Fruit fly (Drosophila melanogaster) whole organism, embryonic: Measurements from ENCODE around the gene ct.

Experiments
- Aef1 ChIP-seq: fragments of 200-800 bp; sonication (Bioruptor generic); IDR thresholded peaks from 3 replicates; pipeline ENCODE4 v1.3.6; 2022; ENCODE audit warnings: missing biosample characterization, missing genetic modification characterization
- CG17612 ChIP-seq: fragments of 200-800 bp; sonication (Bioruptor generic); IDR thresholded peaks from 2 replicates; pipeline ENCODE4 v1.3.6; 2022; ENCODE audit warnings: missing biosample characterization, missing genetic modification characterization
- CG18262 ChIP-seq: fragments of 200-800 bp; optimal IDR thresholded peaks from 3 replicates; lab custom pipeline; 2019; ENCODE audit warnings: missing biosample characterization, mild to moderate bottlenecking, missing genetic modification characterization, moderate library complexity
- CG1832 ChIP-seq: fragments of 200-800 bp; sonication (Bioruptor generic); optimal IDR thresholded peaks from 2 replicates; lab custom pipeline; 2017; ENCODE audit warnings: missing biosample characterization, mild to moderate bottlenecking, missing genetic modification characterization, inconsistent platforms
- CG2129 ChIP-seq: fragments of 200-800 bp; sonication (Bioruptor generic); IDR thresholded peaks from 2 replicates; pipeline ENCODE4 v1.3.6; 2022; ENCODE audit warnings: missing biosample characterization, missing genetic modification characterization; ENCODE audit not compliant: partially characterized antibody
- CG2678 ChIP-seq: fragments of 200-800 bp; sonication (Bioruptor generic); optimal IDR thresholded peaks from 3 replicates; lab custom pipeline; 2019; ENCODE audit warnings: missing biosample characterization, mild to moderate bottlenecking, missing genetic modification characterization, moderate library complexity
- CG30431 ChIP-seq: fragments of 200-800 bp; sonication (Bioruptor generic); optimal IDR thresholded peaks from 2 replicates; lab custom pipeline; 2017; ENCODE audit warnings: missing biosample characterization, missing genetic modification characterization
- CG31388 ChIP-seq: fragments of 200-800 bp; sonication (Bioruptor generic); optimal IDR thresholded peaks from 2 replicates; lab custom pipeline; 2016; ENCODE audit warnings: missing biosample characterization, missing genetic modification characterization
- CG4328 ChIP-seq: fragments of 200-800 bp; sonication (Bioruptor generic); optimal IDR thresholded peaks from 3 replicates; lab custom pipeline; 2017; ENCODE audit warnings: missing biosample characterization, missing genetic modification reagents, missing genetic modification characterization
- CG4854 ChIP-seq: fragments of 200-800 bp; sonication (Bioruptor generic); optimal IDR thresholded peaks from 2 replicates; lab custom pipeline; 2016; ENCODE audit warnings: missing biosample characterization, missing genetic modification characterization, inconsistent platforms
- CG6765 ChIP-seq: fragments of 200-800 bp; sonication (Bioruptor generic); optimal IDR thresholded peaks from 3 replicates; lab custom pipeline; 2017; ENCODE audit warnings: missing biosample characterization, mild to moderate bottlenecking, missing genetic modification characterization
- CG8765 ChIP-seq: fragments of 200-800 bp; sonication (Bioruptor generic); IDR thresholded peaks from 2 replicates; pipeline ENCODE4 v1.3.6; 2022; ENCODE audit warnings: missing biosample characterization, missing genetic modification characterization
- CG9797 ChIP-seq: fragments of 200-800 bp; sonication (Bioruptor generic); optimal IDR thresholded peaks from 3 replicates; lab custom pipeline; 2018; ENCODE audit warnings: missing biosample characterization, mild to moderate bottlenecking, missing genetic modification characterization
- Camta ChIP-seq: fragments of 200-800 bp; sonication (Bioruptor generic); optimal IDR thresholded peaks from 2 replicates; lab custom pipeline; 2016; ENCODE audit warnings: missing biosample characterization, missing genetic modification characterization
- Dref ChIP-seq: fragments of 200-800 bp; sonication (Bioruptor generic); IDR thresholded peaks from 2 replicates; pipeline ENCODE4 v1.3.6; 2022; ENCODE audit warnings: missing biosample characterization, missing genetic modification characterization
- Hey ChIP-seq: fragments of 200-800 bp; sonication (Bioruptor generic); optimal IDR thresholded peaks from 3 replicates; lab custom pipeline; 2018; ENCODE audit warnings: missing biosample characterization, mild to moderate bottlenecking, missing genetic modification characterization
- Hsf ChIP-seq: fragments of 200-800 bp; sonication (Bioruptor generic); optimal IDR thresholded peaks from 3 replicates; lab custom pipeline; 2016; ENCODE audit warnings: missing biosample characterization, missing genetic modification characterization
- Jarid2 ChIP-seq: fragments of 200-800 bp; sonication (Bioruptor generic); optimal IDR thresholded peaks from 3 replicates; lab custom pipeline; 2017; ENCODE audit warnings: mild to moderate bottlenecking, missing biosample characterization, missing genetic modification reagents, missing genetic modification characterization
- MESR4 ChIP-seq: fragments of 200-800 bp; sonication (Bioruptor generic); optimal IDR thresholded peaks from 2 replicates; lab custom pipeline; 2018; ENCODE audit warnings: missing biosample characterization, mild to moderate bottlenecking, missing genetic modification characterization, moderate library complexity
- Max ChIP-seq: fragments of 200-800 bp; sonication (Bioruptor generic); optimal IDR thresholded peaks from 2 replicates; lab custom pipeline; 2016; ENCODE audit warnings: missing biosample characterization, mild to moderate bottlenecking, missing genetic modification characterization
- Med ChIP-seq: fragments of 200-800 bp; sonication (Bioruptor generic); peaks from one replicate; lab custom pipeline; 2016; ENCODE audit warnings: missing biosample characterization, missing genetic modification characterization, mild to moderate bottlenecking, inconsistent platforms, moderate library complexity
- Nf-YC ChIP-seq: fragments of 200-800 bp; optimal IDR thresholded peaks from 3 replicates; lab custom pipeline; 2019; ENCODE audit warnings: missing biosample characterization, mild to moderate bottlenecking, missing genetic modification characterization, moderate library complexity
- TFAM ChIP-seq: fragments of 200-800 bp; sonication (Bioruptor generic); optimal IDR thresholded peaks from 2 replicates; lab custom pipeline; 2017; ENCODE audit warnings: missing biosample characterization, missing genetic modification characterization, inconsistent platforms
- Usf ChIP-seq: fragments of 200-800 bp; sonication (Bioruptor generic); optimal IDR thresholded peaks from 2 replicates; lab custom pipeline; 2017; ENCODE audit warnings: missing genotype, missing biosample characterization, missing genetic modification characterization
- ash1 ChIP-seq: fragments of 200-800 bp; sonication (Bioruptor generic); optimal IDR thresholded peaks from 2 replicates; lab custom pipeline; 2018; ENCODE audit warnings: missing biosample characterization, mild to moderate bottlenecking, missing genetic modification characterization
- ato ChIP-seq: fragments of 200-800 bp; sonication (Bioruptor generic); IDR thresholded peaks from 2 replicates; pipeline ENCODE4 v1.3.6; 2022; ENCODE audit warnings: missing biosample characterization, missing genetic modification characterization; ENCODE audit not compliant: partially characterized antibody
- cad ChIP-seq: fragments of >200 bp; optimal IDR thresholded peaks from 2 replicates; lab custom pipeline; 2017; ENCODE audit warnings: missing biosample characterization, missing genetic modification characterization
- crol ChIP-seq: fragments of 200-800 bp; sonication (Bioruptor generic); IDR thresholded peaks from 2 replicates; pipeline ENCODE4 v1.3.6; 2022; ENCODE audit warnings: missing biosample characterization, missing genetic modification characterization
- da ChIP-seq: fragments of 200-800 bp; sonication (Bioruptor generic); optimal IDR thresholded peaks from 2 replicates; lab custom pipeline; 2016; ENCODE audit warnings: missing biosample characterization, missing genetic modification characterization
- danr ChIP-seq: fragments of 200-800 bp; sonication (Bioruptor generic); IDR thresholded peaks from 2 replicates; pipeline ENCODE4 v1.3.6; 2022; ENCODE audit warnings: missing biosample characterization, missing genetic modification characterization
- fd96Cb ChIP-seq: fragments of 200-800 bp; sonication (Bioruptor generic); optimal IDR thresholded peaks from 2 replicates; lab custom pipeline; 2018; ENCODE audit warnings: missing biosample characterization, mild to moderate bottlenecking, missing genetic modification characterization, moderate library complexity
- gce ChIP-seq: fragments of 200-800 bp; sonication (Bioruptor generic); IDR thresholded peaks from 3 replicates; pipeline ENCODE4 v1.3.6; 2022; ENCODE audit warnings: missing biosample characterization, missing genetic modification characterization
- gem ChIP-seq: fragments of 200-800 bp; sonication (Bioruptor generic); optimal IDR thresholded peaks from 2 replicates; lab custom pipeline; 2019; ENCODE audit warnings: missing biosample characterization, mild to moderate bottlenecking, missing genetic modification characterization, moderate library complexity
- gsb-n ChIP-seq: fragments of 200-800 bp; sonication (Bioruptor generic); optimal IDR thresholded peaks from 3 replicates; lab custom pipeline; 2018; ENCODE audit warnings: missing biosample characterization, mild to moderate bottlenecking, missing genetic modification characterization
- her ChIP-seq: fragments of 200-800 bp; sonication (Bioruptor generic); optimal IDR thresholded peaks from 2 replicates; lab custom pipeline; 2016; ENCODE audit warnings: missing biosample characterization, missing genetic modification characterization
- klu ChIP-seq: fragments of 200-800 bp; sonication (Bioruptor generic); IDR thresholded peaks from 2 replicates; pipeline ENCODE4 v1.3.6; 2022; ENCODE audit warnings: missing biosample characterization, missing genetic modification characterization
- lmd ChIP-seq: fragments of 200-800 bp; sonication (Bioruptor generic); IDR thresholded peaks from 2 replicates; pipeline ENCODE4 v1.3.6; 2022; ENCODE audit warnings: missing biosample characterization, missing genetic modification characterization
- maf-S ChIP-seq: fragments of 200-800 bp; sonication (Bioruptor generic); optimal IDR thresholded peaks from 2 replicates; lab custom pipeline; 2016; ENCODE audit warnings: missing biosample characterization, missing genetic modification characterization
- pan ChIP-seq, 4 experiments: fragments of >200 bp in 3 of 4; fragments of 200-800 bp in 1 of 4; sonication (Bioruptor generic) in 1 of 4; optimal IDR thresholded peaks in 3 of 4; IDR thresholded peaks in 1 of 4; 2 replicates each; pipeline versions ENCODE4 v1.3.6 to Lab custom; 2017 to 2022; ENCODE audit warnings: missing biosample characterization in 2 of 4, missing genetic modification characterization in 2 of 4, mixed read lengths in 1 of 4
- phol ChIP-seq: fragments of 200-800 bp; sonication (Bioruptor generic); optimal IDR thresholded peaks from 3 replicates; lab custom pipeline; 2018; ENCODE audit warnings: missing biosample characterization, mild to moderate bottlenecking, missing genetic modification characterization, moderate library complexity
- pros ChIP-seq: fragments of 200-800 bp; sonication (Bioruptor generic); optimal IDR thresholded peaks from 3 replicates; lab custom pipeline; 2019; ENCODE audit warnings: missing biosample characterization, mild to moderate bottlenecking, missing genetic modification characterization, moderate library complexity
- ranshi ChIP-seq: fragments of 200-800 bp; sonication (Bioruptor generic); IDR thresholded peaks from 2 replicates; pipeline ENCODE4 v1.3.6; 2022; ENCODE audit warnings: missing biosample characterization, missing genetic modification characterization
- repo ChIP-seq: fragments of 200-800 bp; sonication (Bioruptor generic); optimal IDR thresholded peaks from 2 replicates; lab custom pipeline; 2016; ENCODE audit warnings: missing biosample characterization, missing genetic modification characterization
- sens ChIP-seq: fragments of 200-800 bp; sonication (Bioruptor generic); peaks from one replicate; lab custom pipeline; 2016; ENCODE audit warnings: missing biosample characterization, missing genetic modification characterization
- sens-2 ChIP-seq: fragments of 200-800 bp; sonication (Bioruptor generic); IDR thresholded peaks from 2 replicates; pipeline ENCODE4 v1.3.6; 2022; ENCODE audit warnings: missing biosample characterization, missing genetic modification characterization
- sima ChIP-seq: fragments of 200-800 bp; sonication (Bioruptor generic); optimal IDR thresholded peaks from 2 replicates; lab custom pipeline; 2016; ENCODE audit warnings: missing biosample characterization, missing genetic modification characterization
- slp2 ChIP-seq: fragments of 200-800 bp; sonication (Bioruptor generic); optimal IDR thresholded peaks from 2 replicates; lab custom pipeline; 2016; ENCODE audit warnings: missing biosample characterization, missing genetic modification characterization
- toy ChIP-seq: fragments of 200-800 bp; sonication (Bioruptor generic); IDR thresholded peaks from 2 replicates; pipeline ENCODE4 v1.3.6; 2022; ENCODE audit warnings: missing biosample characterization, missing genetic modification characterization
- yki ChIP-seq: fragments of >200 bp; optimal IDR thresholded peaks from 3 replicates; lab custom pipeline; 2018
- zen ChIP-seq: fragments of 200-800 bp; sonication (Bioruptor generic); optimal IDR thresholded peaks from 3 replicates; lab custom pipeline; 2018; ENCODE audit warnings: missing biosample characterization, mild to moderate bottlenecking, missing genetic modification characterization, moderate library complexity

The ct gene

dm6 chrX:7701282-7702078, 93.3 kb downstream of the ct start (continued):
- no peak for TF ChIP-seq ato (GFP tag; lab: Robert Waterston, UW)
- no peak for TF ChIP-seq Camta (GFP tag; lab: Kevin White, UChicago)
- TF ChIP-seq CG17612 (GFP tag; lab: Robert Waterston, UW) = no peak
- no peak; the same call in 1 of the 2 replicates for TF ChIP-seq CG8765
- no peak for TF ChIP-seq pros (GFP tag; lab: Kevin White, UChicago)
- no peak for TF ChIP-seq CG1832 (GFP tag; lab: Kevin White, UChicago)
- no peak for TF ChIP-seq CG9797 (GFP tag; lab: Kevin White, UChicago)
- peak; percentile 46 for TF ChIP-seq gsb-n (tag; lab: Kevin White, UChicago)
- 0 out of 2 replicates have a peak, but pooled peaks have one; percentile 21 for TF ChIP-seq ranshi (GFP tag; lab: Robert Waterston, UW)
- TF ChIP-seq yki = no peak
- no peak for TF ChIP-seq CG2129 (GFP tag; lab: Robert Waterston, UW)
- TF ChIP-seq Usf = peak; percentile 43
- TF ChIP-seq pan (optimal IDR thresholded peaks at IDR 0.05; lab: Kevin White, UChicago) = no peak
- TF ChIP-seq pan (GFP tag; optimal IDR thresholded peaks at IDR 0.05 in 1 of 2, IDR thresholded peaks at IDR 0.05 in 1 of 2) = peak in 1 of 2 experiments; percentile 73
- no peak for TF ChIP-seq repo (GFP tag; lab: Kevin White, UChicago)
- no peak for TF ChIP-seq cad (GFP tag; lab: Kevin White, UChicago)
- TF ChIP-seq maf-S (GFP tag; lab: Kevin White, UChicago) = peak; percentile 60
- peak; percentile 58 for TF ChIP-seq Hsf
- TF ChIP-seq TFAM = no peak
- TF ChIP-seq CG31388 (GFP tag; lab: Kevin White, UChicago) = no peak
- TF ChIP-seq slp2 = no peak
- TF ChIP-seq fd96Cb (tag; lab: Kevin White, UChicago) = peak; percentile 71
- TF ChIP-seq Aef1 = peak; percentile 37
- peak; percentile 22; the same call in 1 of the 2 replicates for TF ChIP-seq klu
- TF ChIP-seq sens (GFP tag; lab: Kevin White, UChicago) = peak; percentile 74
- peak; percentile 19 for TF ChIP-seq her
- TF ChIP-seq CG6765 (GFP tag; lab: Kevin White, UChicago) = peak; percentile 63
- TF ChIP-seq gce (GFP tag; lab: Robert Waterston, UW) = no peak
- TF ChIP-seq CG18262 (tag; lab: Kevin White, UChicago) = peak; percentile 73
- no peak for TF ChIP-seq toy
- TF ChIP-seq Nf-YC = peak; percentile 72
- peak; percentile 74 for TF ChIP-seq CG4328 (GFP tag; lab: Kevin White, UChicago)
- peak; percentile 86 for TF ChIP-seq CG2678 (tag; lab: Kevin White, UChicago)
- TF ChIP-seq Jarid2 (GFP tag; lab: Kevin White, UChicago) = peak; percentile 42
- TF ChIP-seq MESR4 = no peak
- TF ChIP-seq danr (GFP tag; lab: Robert Waterston, UW) = no peak
- TF ChIP-seq phol (tag; lab: Kevin White, UChicago) = peak; percentile 71
- TF ChIP-seq lmd (GFP tag; lab: Robert Waterston, UW) = peak; percentile 77
- TF ChIP-seq crol (GFP tag; lab: Robert Waterston, UW) = no peak
- no peak for TF ChIP-seq da
- no peak for TF ChIP-seq ash1
- peak; percentile 4 for TF ChIP-seq Hey (tag; lab: Kevin White, UChicago)
- TF ChIP-seq Dref = no peak
- TF ChIP-seq zen (tag; lab: Kevin White, UChicago) = peak; percentile 1
- TF ChIP-seq Med = peak; percentile 93
- peak; percentile 66 for TF ChIP-seq Max
- peak; percentile 38 for TF ChIP-seq CG4854
- TF ChIP-seq sima (GFP tag; lab: Kevin White, UChicago) = no peak
- peak; percentile 3 for TF ChIP-seq CG30431 (GFP tag; lab: Kevin White, UChicago)
- no peak for TF ChIP-seq sens-2
- TF ChIP-seq gem = peak; percentile 94
